Fruit fly (Drosophila melanogaster) whole organism, embryonic: Measurements from ENCODE around the gene Lim3.

Experiments
- CG7357 ChIP-seq: fragments of 200-800 bp; sonication (Bioruptor generic); IDR thresholded peaks from 3 replicates; pipeline ENCODE4 v1.3.6; 2022; ENCODE audit warnings: missing biosample characterization, missing genetic modification characterization
- kni ChIP-seq: fragments of 200-800 bp; sonication (Bioruptor generic); optimal IDR thresholded peaks from 3 replicates; lab custom pipeline; 2017; ENCODE audit warnings: mild to moderate bottlenecking, missing biosample characterization, missing genetic modification reagents, missing genetic modification characterization

- TF ChIP-seq CG7357 (GFP tag; lab: Robert Waterston, UW) (no peak), kni (GFP tag; lab: Kevin White, UChicago) (no peak)
Observed at dm6 chr2L:19111137-19111536, 2.9 kb upstream of the Lim3 start.
